Fruit fly (Drosophila melanogaster) whole organism, adult: ENCODE results near the gene ara.

ENCODE experiments used
- CG11617 ChIP-seq: fragments of 200-800 bp; sonication (Bioruptor generic); optimal IDR thresholded peaks from 2 replicates; lab custom pipeline; 2017; ENCODE audit warnings: mild to moderate bottlenecking, missing biosample characterization, missing genetic modification reagents, missing genetic modification characterization
- CG12768 ChIP-seq: fragments of 200-800 bp; sonication (Bioruptor generic); optimal IDR thresholded peaks from 2 replicates; lab custom pipeline; 2017; ENCODE audit warnings: missing biosample characterization, missing genetic modification characterization, mild to moderate bottlenecking, moderate library complexity, missing genetic modification reagents
- CG14711 ChIP-seq: fragments of 200-800 bp; sonication (Bioruptor generic); optimal IDR thresholded peaks from 2 replicates; lab custom pipeline; 2018; ENCODE audit warnings: missing biosample characterization, mild to moderate bottlenecking, missing genetic modification characterization, moderate library complexity
- CG1620 ChIP-seq: fragments of 200-800 bp; sonication (Bioruptor generic); optimal IDR thresholded peaks from 2 replicates; lab custom pipeline; 2016; ENCODE audit warnings: missing biosample characterization, missing genetic modification characterization
- CG33017 ChIP-seq: fragments of 200-800 bp; sonication (Bioruptor generic); optimal IDR thresholded peaks from 2 replicates; lab custom pipeline; 2018; ENCODE audit warnings: missing biosample characterization, mild to moderate bottlenecking, missing genetic modification characterization, moderate library complexity
- CG7045 ChIP-seq: fragments of 200-800 bp; sonication (Bioruptor generic); optimal IDR thresholded peaks from 2 replicates; lab custom pipeline; 2017; ENCODE audit warnings: missing biosample characterization, mild to moderate bottlenecking, missing genetic modification characterization
- CG7101 ChIP-seq: fragments of 200-800 bp; sonication (Bioruptor generic); optimal IDR thresholded peaks from 2 replicates; lab custom pipeline; 2018; ENCODE audit warnings: missing biosample characterization, mild to moderate bottlenecking, missing genetic modification characterization, moderate library complexity
- Clk ChIP-seq: fragments of 200-800 bp; sonication (Bioruptor generic); optimal IDR thresholded peaks from 2 replicates; lab custom pipeline; 2017; ENCODE audit warnings: missing biosample characterization, missing genetic modification characterization
- Crg-1 ChIP-seq: fragments of 200-800 bp; sonication (Bioruptor generic); optimal IDR thresholded peaks from 2 replicates; lab custom pipeline; 2016; ENCODE audit warnings: missing biosample characterization, missing genetic modification characterization
- Hr96 ChIP-seq: fragments of 200-800 bp; sonication (Bioruptor generic); optimal IDR thresholded peaks from 2 replicates; lab custom pipeline; 2016; ENCODE audit warnings: missing biosample characterization, missing genetic modification characterization
- Mnt ChIP-seq: fragments of 200-800 bp; sonication (Bioruptor generic); optimal IDR thresholded peaks from 2 replicates; lab custom pipeline; 2016; ENCODE audit warnings: missing biosample characterization, mild to moderate bottlenecking, missing genetic modification characterization
- kay ChIP-seq: fragments of 200-800 bp; sonication (Bioruptor generic); peaks from one replicate; lab custom pipeline; 2016; ENCODE audit warnings: missing biosample characterization, missing genetic modification characterization, borderline replicate concordance
- pad ChIP-seq: fragments of 200-800 bp; sonication (Bioruptor generic); optimal IDR thresholded peaks from 3 replicates; lab custom pipeline; 2017; ENCODE audit warnings: missing biosample characterization, missing genetic modification characterization, mild to moderate bottlenecking, moderate library complexity, missing genetic modification reagents

DNA sequence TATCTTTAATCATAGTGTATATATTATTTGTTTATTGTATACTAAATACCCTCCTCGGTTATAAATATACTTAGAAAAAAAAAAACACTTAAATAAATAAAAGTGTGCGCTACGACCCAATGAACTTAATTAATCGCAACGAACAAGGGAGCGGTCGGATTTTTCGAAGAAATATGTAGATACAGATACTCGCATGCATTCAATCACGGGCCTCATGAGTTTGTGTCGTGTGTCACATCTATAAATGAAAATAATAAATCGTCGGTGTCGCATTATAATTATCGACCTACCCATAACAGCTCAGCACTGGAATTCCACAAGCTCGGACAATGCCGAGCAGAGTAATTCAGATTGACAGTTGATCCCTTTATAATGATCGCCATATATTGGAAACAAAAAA is 41.4 kb downstream of the ara start:
- TF ChIP-seq Hr96 (GFP tag; lab: Kevin White, UChicago) (no peak), pad (no peak), CG7045 (GFP tag; lab: Kevin White, UChicago) (no peak), CG11617 (GFP tag; lab: Kevin White, UChicago) (no peak), CG12768 (no peak), Crg-1 (GFP tag; lab: Kevin White, UChicago) (no peak), Clk (GFP tag; lab: Kevin White, UChicago) (no peak), CG33017 (tag; lab: Kevin White, UChicago) (no peak), CG7101 (tag; lab: Kevin White, UChicago) (no peak), Mnt (no peak), kay (GFP tag; lab: Kevin White, UChicago) (peak; percentile 75), CG1620 (GFP tag; lab: Kevin White, UChicago) (no peak), CG14711 (tag; lab: Kevin White, UChicago) (no peak)
